Worm (Caenorhabditis elegans) whole organism, L1 larva: ENCODE results near the gene che-6.

Experiments used
- ceh-82 ChIP-seq, 3 experiments: fragments of 150-350 bp in 1 of 3; sonication (generic microtip) in 2 of 3; optimal IDR thresholded peaks; 2 replicates each; lab custom pipeline; 2014 to 2017; ENCODE audit warnings: missing biosample characterization in 3 of 3, missing genetic modification characterization in 3 of 3
- ceh-90 ChIP-seq: sonication (generic microtip); optimal IDR thresholded peaks from 2 replicates; lab custom pipeline; 2016; ENCODE audit warnings: missing genetic modification characterization, missing compliant biosample characterization
- egl-27 ChIP-seq, 2 experiments: fragments of 150-350 bp in 1 of 2; sonication (generic microtip); optimal IDR thresholded peaks; 3 replicates each; lab custom pipeline; 2017 to 2018; ENCODE audit warnings: missing biosample characterization in 2 of 2, missing genetic modification characterization in 2 of 2, missing genetic modification reagents in 2 of 2
- fos-1 ChIP-seq: fragments of 150-350 bp; optimal IDR thresholded peaks from 2 replicates; lab custom pipeline; 2014; ENCODE audit warnings: missing biosample characterization, missing genetic modification characterization
- jun-1 ChIP-seq: fragments of 150-350 bp; optimal IDR thresholded peaks from 2 replicates; lab custom pipeline; 2014; ENCODE audit warnings: missing biosample characterization, missing genetic modification reagents, missing genetic modification characterization
- lin-39 ChIP-seq: fragments of 150-350 bp; optimal IDR thresholded peaks from 2 replicates; lab custom pipeline; 2014; ENCODE audit warnings: missing biosample characterization, missing genetic modification reagents, missing genetic modification characterization
- mab-9 ChIP-seq: fragments of 200-800 bp; sonication (Bioruptor generic); IDR thresholded peaks from 2 replicates; pipeline ENCODE4 v1.3.6; 2022; ENCODE audit warnings: missing genetic modification reagents, missing genetic modification characterization, missing compliant biosample characterization
- nhr-237 ChIP-seq: fragments of 150-350 bp; optimal IDR thresholded peaks from 2 replicates; lab custom pipeline; 2014; ENCODE audit warnings: missing biosample characterization, missing genetic modification characterization
- nhr-71 ChIP-seq: sonication (generic microtip); optimal IDR thresholded peaks from 2 replicates; lab custom pipeline; 2016; ENCODE audit warnings: mild to moderate bottlenecking, missing genetic modification characterization, moderate library complexity, missing compliant biosample characterization
- nhr-85 ChIP-seq: sonication (generic microtip); peaks from one replicate; lab custom pipeline; 2016; ENCODE audit warnings: missing genetic modification characterization, inconsistent platforms, missing compliant biosample characterization
- pqm-1 ChIP-seq: sonication (generic microtip); optimal IDR thresholded peaks from 3 replicates; lab custom pipeline; 2017; ENCODE audit warnings: missing biosample characterization, missing genetic modification characterization
- skn-1 ChIP-seq: fragments of 150-350 bp; optimal IDR thresholded peaks from 2 replicates; lab custom pipeline; 2014; ENCODE audit warnings: missing biosample characterization, missing genetic modification characterization
- unc-62 ChIP-seq: fragments of 150-350 bp; optimal IDR thresholded peaks from 2 replicates; lab custom pipeline; 2014; ENCODE audit warnings: missing biosample characterization, missing genetic modification reagents, missing genetic modification characterization
- ztf-4 ChIP-seq: fragments of 150-350 bp; optimal IDR thresholded peaks from 2 replicates; lab custom pipeline; 2014; ENCODE audit warnings: missing biosample characterization, missing genetic modification characterization

DNA sequence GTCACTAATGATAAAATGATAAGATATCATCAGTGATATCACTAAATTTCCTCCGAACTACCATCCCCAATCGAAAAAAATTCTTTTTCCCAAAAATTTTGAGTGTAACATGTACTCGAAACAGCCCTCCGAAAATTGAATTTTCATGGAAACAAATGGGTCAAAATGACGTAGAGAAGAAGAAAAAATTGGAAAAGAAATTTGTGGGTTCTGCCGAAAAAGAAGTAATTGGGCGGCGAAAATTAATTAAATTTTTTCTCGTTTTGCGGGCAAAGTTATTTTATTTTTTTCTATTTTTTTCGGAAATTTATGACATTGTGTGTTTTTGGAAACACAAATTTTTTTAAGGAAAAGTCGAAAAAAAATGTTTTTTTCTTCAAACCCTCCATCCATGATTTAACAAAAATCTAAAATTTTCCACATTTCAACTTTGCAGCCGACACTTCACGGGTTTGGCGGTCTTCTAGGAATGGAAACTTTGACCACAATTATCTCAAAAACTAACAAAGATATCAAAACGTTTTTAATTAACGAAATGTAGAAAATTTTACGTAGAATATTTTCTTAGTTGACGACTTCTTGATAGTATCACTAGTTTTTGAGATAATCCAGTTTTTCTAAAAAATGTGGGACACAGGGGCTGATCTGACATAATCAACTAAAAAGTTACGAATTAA is 33.9 kb downstream of the che-6 start:
- TF ChIP-seq ceh-90 (tag; lab: Kevin White, UChicago) (no peak), skn-1 (tag; lab: Kevin White, UChicago) (no peak), egl-27 (tag; optimal IDR thresholded peaks at IDR 0.05; lab: Kevin White, UChicago) (no peak), ceh-82 (tag; optimal IDR thresholded peaks at IDR 0.05; lab: Kevin White, UChicago) (no peak), unc-62 (GFP tag; lab: Kevin White, UChicago) (no peak), nhr-71 (tag; lab: Kevin White, UChicago) (peak; percentile 52), nhr-85 (tag; lab: Kevin White, UChicago) (no peak), nhr-237 (tag; lab: Kevin White, UChicago) (no peak), lin-39 (tag; lab: Kevin White, UChicago) (no peak), jun-1 (tag; lab: Kevin White, UChicago) (no peak), pqm-1 (tag; lab: Kevin White, UChicago) (no peak), ztf-4 (no peak), mab-9 (no peak), fos-1 (tag; lab: Kevin White, UChicago) (no peak)
